Worm (Caenorhabditis elegans): Measurements from ENCODE around the gene emb-8.

emb-8 gene

ce11 chrIII:5230415-5230814 lies 30.9 kb upstream of the emb-8 start, which contains the start of gene prmt-5 (continued):
- peak; percentile 91 for TF ChIP-seq nfyb-1 (GFP tag; IDR thresholded peaks at IDR 0.05)
- peak; percentile 79 for TF ChIP-seq atf-7 (tag; optimal IDR thresholded peaks at IDR 0.05)
- TF ChIP-seq lin-40 (tag; optimal IDR thresholded peaks at IDR 0.05), result peak; percentile 53
- peak; percentile 80; the same call in 1 of the 2 replicates for TF ChIP-seq madf-3 (GFP tag; IDR thresholded peaks at IDR 0.05)
- TF ChIP-seq ztf-3 (GFP tag; optimal IDR thresholded peaks at IDR 0.05), result peak; percentile 73
- TF ChIP-seq Y79H2A.3 (GFP tag; conservative IDR thresholded peaks at IDR 0.05), result 0 out of 2 replicates have a peak, but pooled peaks have one; percentile 34
- TF ChIP-seq egl-18 (GFP tag; IDR thresholded peaks at IDR 0.05), result no peak
- peak; percentile 78 for TF ChIP-seq let-526 (GFP tag; IDR thresholded peaks at IDR 0.05)
- peak; percentile 52; the same call in 1 of the 2 replicates for TF ChIP-seq rcor-1 (GFP tag; IDR thresholded peaks at IDR 0.05)
- peak; percentile 95 for TF ChIP-seq repo-1 (tag; optimal IDR thresholded peaks at IDR 0.05)
- peak; percentile 44; the same call in 1 of the 2 replicates for TF ChIP-seq hmg-1.2 (GFP tag; IDR thresholded peaks at IDR 0.05)
- TF ChIP-seq ets-4 (GFP tag; optimal IDR thresholded peaks at IDR 0.05), result peak; percentile 9
- TF ChIP-seq chd-7 (tag; optimal IDR thresholded peaks at IDR 0.05), result peak; percentile 93
- TF ChIP-seq somi-1 (GFP tag; optimal IDR thresholded peaks at IDR 0.05), result peak; percentile 20
- TF ChIP-seq zfh-2 (GFP tag; conservative IDR thresholded peaks at IDR 0.05), result no peak
- peak; percentile 52 for TF ChIP-seq tbp1 (GFP tag; optimal IDR thresholded peaks at IDR 0.05)
- no peak for TF ChIP-seq rpc-1 (optimal IDR thresholded peaks at IDR 0.05)
- TF ChIP-seq rpc-1 (tag; optimal IDR thresholded peaks at IDR 0.05), result no peak
- TF ChIP-seq F57A8.1 (GFP tag; optimal IDR thresholded peaks at IDR 0.05), result peak; percentile 36
- TF ChIP-seq attf-5 (GFP tag; optimal IDR thresholded peaks at IDR 0.05), result no peak
- TF ChIP-seq nfya-1 (tag; optimal IDR thresholded peaks at IDR 0.05; ENCODE audit: borderline replicate concordance, insufficient read depth), result no peak
- TF ChIP-seq T26A5.8 (tag; optimal IDR thresholded peaks at IDR 0.05), result peak; percentile 36
- no peak for TF ChIP-seq ztf-25 (GFP tag; IDR thresholded peaks at IDR 0.05)
- peak; percentile 91 for TF ChIP-seq zim-3 (tag; optimal IDR thresholded peaks at IDR 0.05)
- TF ChIP-seq ceh-91 (GFP tag; IDR thresholded peaks at IDR 0.05), result no peak
- TF ChIP-seq C17E4.6 (GFP tag; IDR thresholded peaks at IDR 0.05), result no peak
- no peak for TF ChIP-seq Y67H2A.10 (GFP tag; conservative IDR thresholded peaks at IDR 0.05)
- TF ChIP-seq K11D2.4 (GFP tag; IDR thresholded peaks at IDR 0.05), result no peak
- TF ChIP-seq hrde-1 (tag; optimal IDR thresholded peaks at IDR 0.05; ENCODE audit: borderline replicate concordance), result peak; percentile 84
- peak; percentile 64; the same call in 1 of the 2 replicates for TF ChIP-seq F39B2.1 (GFP tag; IDR thresholded peaks at IDR 0.05)
- peak; percentile 96 for TF ChIP-seq B0336.3 (GFP tag; IDR thresholded peaks at IDR 0.05)
- no peak for TF ChIP-seq F23B12.7 (tag; optimal IDR thresholded peaks at IDR 0.05; ENCODE audit: insufficient read depth)
- TF ChIP-seq lin-26 (GFP tag; IDR thresholded peaks at IDR 0.05), result 0 out of 2 replicates have a peak, but pooled peaks have one; percentile 53
- no peak for TF ChIP-seq ztf-28 (GFP tag; IDR thresholded peaks at IDR 0.05)
- TF ChIP-seq Y95B8A.8 (GFP tag; IDR thresholded peaks at IDR 0.05), result peak; percentile 79; the same call in 1 of the 2 replicates
- peak; percentile 62 for TF ChIP-seq snpc-3.4 (tag; optimal IDR thresholded peaks at IDR 0.05)
- TF ChIP-seq mel-28 (tag; optimal IDR thresholded peaks at IDR 0.05; ENCODE audit: borderline replicate concordance), result no peak
- TF ChIP-seq dpl-1 (GFP tag; optimal IDR thresholded peaks at IDR 0.05), result no peak
- TF ChIP-seq rec-8 (tag; optimal IDR thresholded peaks at IDR 0.05), result no peak
- TF ChIP-seq attf-3 (GFP tag; conservative IDR thresholded peaks at IDR 0.05), result no peak
- peak; percentile 87 for TF ChIP-seq ekl-4 (GFP tag; IDR thresholded peaks at IDR 0.05)
- TF ChIP-seq ztf-6 (GFP tag; IDR thresholded peaks at IDR 0.05), result no peak
- TF ChIP-seq akir-1 (GFP tag; optimal IDR thresholded peaks at IDR 0.05), result no peak
- TF ChIP-seq Y53F4B.3 (GFP tag; IDR thresholded peaks at IDR 0.05), result no peak
- peak; percentile 10 for TF ChIP-seq K12H6.12 (tag; optimal IDR thresholded peaks at IDR 0.05)
- peak; percentile 75; the same call in 1 of the 2 replicates for TF ChIP-seq attf-6 (GFP tag; IDR thresholded peaks at IDR 0.05)
- TF ChIP-seq snpc-1.3 (tag; optimal IDR thresholded peaks at IDR 0.05; ENCODE audit: insufficient read depth), result peak; percentile 68
- TF ChIP-seq madf-8 (GFP tag; conservative IDR thresholded peaks at IDR 0.05), result no peak

All from whole organism, young adult.